Worm (Caenorhabditis elegans) whole organism, early embryonic: ENCODE results near the gene del-5.

ENCODE experiments used
- B0310.2 ChIP-seq: sonication (generic microtip); optimal IDR thresholded peaks from 2 replicates; lab custom pipeline; 2016; ENCODE audit warnings: mild to moderate bottlenecking, missing genetic modification characterization, missing compliant biosample characterization
- F13C5.2 ChIP-seq: sonication (generic microtip); optimal IDR thresholded peaks from 2 replicates; lab custom pipeline; 2017; ENCODE audit warnings: mild to moderate bottlenecking, missing genetic modification characterization, inconsistent platforms, missing compliant biosample characterization
- aly-1 ChIP-seq: sonication (generic microtip); optimal IDR thresholded peaks from 2 replicates; lab custom pipeline; 2016; ENCODE audit warnings: missing genetic modification characterization, missing compliant biosample characterization
- ama-1 ChIP-seq: fragments of 150-350 bp; optimal IDR thresholded peaks from 2 replicates; lab custom pipeline; 2014
- ceh-36 ChIP-seq: sonication (generic microtip); optimal IDR thresholded peaks from 2 replicates; lab custom pipeline; 2016; ENCODE audit warnings: missing genetic modification characterization, inconsistent platforms, missing compliant biosample characterization
- flt-1 ChIP-seq: fragments of 200-800 bp; sonication (Bioruptor generic); IDR thresholded peaks from 2 replicates; pipeline ENCODE4 v1.3.6; 2022; ENCODE audit warnings: missing genetic modification characterization, missing compliant biosample characterization
- hmbx-1 ChIP-seq: sonication (generic microtip); optimal IDR thresholded peaks from 2 replicates; lab custom pipeline; 2016; ENCODE audit warnings: mild to moderate bottlenecking, missing genetic modification characterization, missing compliant biosample characterization
- pes-1 ChIP-seq: fragments of 200-800 bp; sonication (Bioruptor generic); IDR thresholded peaks from 2 replicates; pipeline ENCODE4 v1.3.6; 2022; ENCODE audit warnings: missing genetic modification reagents, missing genetic modification characterization, missing compliant biosample characterization
- sea-1 ChIP-seq: fragments of 200-800 bp; sonication (Bioruptor generic); conservative IDR thresholded peaks from 2 replicates; pipeline ENCODE4 v1.3.6; 2022; ENCODE audit warnings: missing genetic modification characterization, missing compliant biosample characterization
- tbx-37 ChIP-seq: fragments of 200-800 bp; sonication (Bioruptor generic); conservative IDR thresholded peaks from 2 replicates; pipeline ENCODE4 v1.3.6; 2022; ENCODE audit warnings: missing genetic modification reagents, missing genetic modification characterization, missing compliant biosample characterization
- tra-4 ChIP-seq: sonication (generic microtip); optimal IDR thresholded peaks from 2 replicates; lab custom pipeline; 2017; ENCODE audit warnings: missing genetic modification characterization, missing compliant biosample characterization

DNA sequence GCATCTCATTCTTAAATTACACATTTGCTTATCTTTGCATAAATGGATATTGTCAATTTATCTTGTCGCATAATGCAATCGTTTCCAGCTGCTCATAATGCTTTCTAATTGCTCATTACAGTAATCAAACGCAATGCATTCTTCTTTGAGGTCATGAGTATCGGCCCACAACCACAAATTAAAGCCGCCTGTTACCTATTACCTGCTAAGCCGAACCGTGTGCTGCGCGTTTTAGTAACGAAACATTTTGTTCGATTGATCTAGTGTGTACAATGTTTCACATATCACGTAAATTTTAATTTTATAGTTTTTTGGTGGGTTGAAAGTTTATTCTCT lies 25.9 kb upstream of the del-5 start:
- TF ChIP-seq ceh-36 (tag; lab: Kevin White, UChicago) (no peak), F13C5.2 (tag; lab: Kevin White, UChicago) (no peak), ama-1 (no peak), tbx-37 (GFP tag; lab: Robert Waterston, UW) (no peak), B0310.2 (no peak), pes-1 (GFP tag; lab: Robert Waterston, UW) (no peak), hmbx-1 (tag; lab: Kevin White, UChicago) (no peak), sea-1 (GFP tag; lab: Robert Waterston, UW) (no peak), flt-1 (GFP tag; lab: Robert Waterston, UW) (no peak), tra-4 (tag; lab: Kevin White, UChicago) (no peak), aly-1 (tag; lab: Kevin White, UChicago) (no peak)
